Fruit fly (Drosophila melanogaster) whole organism, prepupa: ENCODE measurements around the gene CG42537.

ENCODE experiments used
- CG3919 ChIP-seq: fragments of 200-800 bp; sonication (Bioruptor generic); optimal IDR thresholded peaks from 3 replicates; lab custom pipeline; 2016; ENCODE audit warnings: missing biosample characterization, missing genetic modification characterization
- CG6854 ChIP-seq: fragments of 200-800 bp; sonication (Bioruptor generic); optimal IDR thresholded peaks from 2 replicates; lab custom pipeline; 2017; ENCODE audit warnings: missing biosample characterization, mild to moderate bottlenecking, missing genetic modification characterization
- Eip93F ChIP-seq: fragments of 200-800 bp; sonication (Bioruptor generic); optimal IDR thresholded peaks from 2 replicates; lab custom pipeline; 2016; ENCODE audit warnings: missing biosample characterization, mild to moderate bottlenecking, missing genetic modification characterization
- Met ChIP-seq: fragments of 200-800 bp; sonication (Bioruptor generic); optimal IDR thresholded peaks from 3 replicates; lab custom pipeline; 2016; ENCODE audit warnings: missing biosample characterization, missing genetic modification characterization
- Smox ChIP-seq: fragments of 200-800 bp; sonication (Bioruptor generic); optimal IDR thresholded peaks from 3 replicates; lab custom pipeline; 2016; ENCODE audit warnings: missing biosample characterization, missing genetic modification characterization
- salr ChIP-seq, 2 experiments: fragments of 200-800 bp; sonication (Bioruptor generic); optimal IDR thresholded peaks; 3 replicates each; lab custom pipeline; 2016 to 2018; ENCODE audit warnings: missing biosample characterization in 2 of 2, missing genetic modification characterization in 2 of 2, mild to moderate bottlenecking in 1 of 2

DNA sequence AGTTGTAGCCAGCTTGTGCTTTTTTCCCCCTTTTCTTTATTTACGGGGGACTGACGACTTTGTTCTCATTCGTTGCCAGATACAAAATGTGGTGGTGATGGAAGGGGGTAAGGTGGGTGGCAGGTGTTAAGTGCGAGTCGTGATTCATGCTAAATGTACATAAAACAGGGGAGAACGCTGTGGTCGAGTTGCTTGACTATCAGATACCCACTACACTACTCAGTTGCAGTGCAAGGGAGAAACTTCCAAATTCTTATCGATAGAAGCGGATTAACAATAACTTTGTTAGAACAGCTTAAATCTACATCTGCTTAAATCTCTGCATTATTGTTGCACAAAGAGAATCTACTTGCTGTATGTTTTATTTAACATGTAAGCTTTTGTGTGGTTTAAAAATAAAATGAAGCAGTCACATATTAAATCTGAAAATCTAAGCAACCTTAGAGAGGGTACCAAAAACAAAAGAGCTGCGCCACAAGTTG, 20.1 kb downstream of the CG42537 start:
- TF ChIP-seq CG6854 (GFP tag; lab: Kevin White, UChicago) (no peak), CG3919 (GFP tag; lab: Kevin White, UChicago) (peak; percentile 19), salr (GFP tag; optimal IDR thresholded peaks at IDR 0.05; lab: Kevin White, UChicago) (no peak), Met (GFP tag; lab: Kevin White, UChicago) (peak; percentile 67), Smox (GFP tag; lab: Kevin White, UChicago) (peak; percentile 58), Eip93F (GFP tag; lab: Kevin White, UChicago) (no peak)
